Fruit fly (Drosophila melanogaster): ENCODE data around the gene obst-I.

The obst-I gene

dm6 chr3L:2265692-2266444, 1.8 kb upstream of the obst-I start, which contains the start of the genes ecd and CG13806 (continued):
- TF ChIP-seq Dref (GFP tag; IDR thresholded peaks at IDR 0.05), result peak; percentile 49
- TF ChIP-seq inv (GFP tag; IDR thresholded peaks at IDR 0.05; ENCODE audit: partially characterized antibody), result peak; percentile 96
- peak; percentile 42 for TF ChIP-seq CG12155 (GFP tag; optimal IDR thresholded peaks at IDR 0.05)
- no peak for TF ChIP-seq CG7745 (tag; optimal IDR thresholded peaks at IDR 0.05)
- no peak for TF ChIP-seq onecut (GFP tag; IDR thresholded peaks at IDR 0.05)
- TF ChIP-seq Max (GFP tag; optimal IDR thresholded peaks at IDR 0.05), result no peak
- TF ChIP-seq Sry-δ (GFP tag; optimal IDR thresholded peaks at IDR 0.05), result peak; percentile 98

dm6 chr3L:2268525-2268924, 867 bp downstream of the obst-I start, which contains the start of gene CG32302:
Gene CG32302 (plus strand): TSS chr3L:2268825.
- TF ChIP-seq exex (tag; optimal IDR thresholded peaks at IDR 0.05), result peak; percentile 14
- TF ChIP-seq Nf-YC (tag; optimal IDR thresholded peaks at IDR 0.05), result no peak

- TF ChIP-seq HLH3B (GFP tag; IDR thresholded peaks at IDR 0.05), result no peak
- no peak for TF ChIP-seq CG18764 (GFP tag; optimal IDR thresholded peaks at IDR 0.05)
- TF ChIP-seq CG5953 (GFP tag; IDR thresholded peaks at IDR 0.05), result no peak
- TF ChIP-seq lilli (GFP tag; optimal IDR thresholded peaks at IDR 0.05), result no peak
- TF ChIP-seq CG3407 (GFP tag; optimal IDR thresholded peaks at IDR 0.05), result no peak
- TF ChIP-seq tx (GFP tag; optimal IDR thresholded peaks at IDR 0.05), result no peak
- no peak for TF ChIP-seq CG13894 (tag; optimal IDR thresholded peaks at IDR 0.05)
- TF ChIP-seq crp (GFP tag; optimal IDR thresholded peaks at IDR 0.05), result no peak
- TF ChIP-seq fd64A (GFP tag; optimal IDR thresholded peaks at IDR 0.05), result no peak
- TF ChIP-seq CG7987 (GFP tag; optimal IDR thresholded peaks at IDR 0.05), result no peak
- no peak for TF ChIP-seq sqz (GFP tag; optimal IDR thresholded peaks at IDR 0.05)
- TF ChIP-seq HLH54F (GFP tag; optimal IDR thresholded peaks at IDR 0.05), result no peak
- TF ChIP-seq CG7928 (GFP tag; optimal IDR thresholded peaks at IDR 0.05), result no peak
- TF ChIP-seq amos (GFP tag; IDR thresholded peaks at IDR 0.05; ENCODE audit: partially characterized antibody), result no peak
Measured at dm6 chr3L:2272669-2273068, 5.0 kb downstream of the obst-I start, which contains the start of gene yellow-g. Gene yellow-g (minus strand): TSS chr3L:2272769.

dm6 chr3L:2273392-2273791, 5.7 kb downstream of the obst-I start:
- TF ChIP-seq amos (GFP tag; IDR thresholded peaks at IDR 0.05; ENCODE audit: partially characterized antibody) (peak; percentile 46; the same call in 1 of the 2 replicates), NK7.1 (GFP tag; optimal IDR thresholded peaks at IDR 0.05) (no peak), Bdp1 (GFP tag; optimal IDR thresholded peaks at IDR 0.05) (peak; percentile 22), Oaz (GFP tag; IDR thresholded peaks at IDR 0.05) (no peak)

- TF ChIP-seq grau (tag; optimal IDR thresholded peaks at IDR 0.05), result no peak
- TF ChIP-seq pzg (GFP tag; optimal IDR thresholded peaks at IDR 0.05), result no peak
- no peak for TF ChIP-seq CG12299 (tag; optimal IDR thresholded peaks at IDR 0.05)
- TF ChIP-seq ssp (GFP tag; IDR thresholded peaks at IDR 0.05), result no peak
- no peak for TF ChIP-seq CG6683 (GFP tag; optimal IDR thresholded peaks at IDR 0.05)
- TF ChIP-seq CG3726 (GFP tag; IDR thresholded peaks at IDR 0.05), result no peak
- no peak for TF ChIP-seq Ets97D (GFP tag; optimal IDR thresholded peaks at IDR 0.05)
- no peak for TF ChIP-seq pan (optimal IDR thresholded peaks at IDR 0.05)
- TF ChIP-seq pan (GFP tag; optimal IDR thresholded peaks at IDR 0.05 in 1 of 2, IDR thresholded peaks at IDR 0.05 in 1 of 2), result no peak
Measured at dm6 chr3L:2276250-2276649, 8.6 kb downstream of the obst-I start, which contains the start of gene yellow-g2. Gene yellow-g2 (plus strand): TSS chr3L:2276550.

Data from whole organism, embryonic.